Fruit fly (Drosophila melanogaster): ENCODE results near the gene TyrRII.

DNA sequence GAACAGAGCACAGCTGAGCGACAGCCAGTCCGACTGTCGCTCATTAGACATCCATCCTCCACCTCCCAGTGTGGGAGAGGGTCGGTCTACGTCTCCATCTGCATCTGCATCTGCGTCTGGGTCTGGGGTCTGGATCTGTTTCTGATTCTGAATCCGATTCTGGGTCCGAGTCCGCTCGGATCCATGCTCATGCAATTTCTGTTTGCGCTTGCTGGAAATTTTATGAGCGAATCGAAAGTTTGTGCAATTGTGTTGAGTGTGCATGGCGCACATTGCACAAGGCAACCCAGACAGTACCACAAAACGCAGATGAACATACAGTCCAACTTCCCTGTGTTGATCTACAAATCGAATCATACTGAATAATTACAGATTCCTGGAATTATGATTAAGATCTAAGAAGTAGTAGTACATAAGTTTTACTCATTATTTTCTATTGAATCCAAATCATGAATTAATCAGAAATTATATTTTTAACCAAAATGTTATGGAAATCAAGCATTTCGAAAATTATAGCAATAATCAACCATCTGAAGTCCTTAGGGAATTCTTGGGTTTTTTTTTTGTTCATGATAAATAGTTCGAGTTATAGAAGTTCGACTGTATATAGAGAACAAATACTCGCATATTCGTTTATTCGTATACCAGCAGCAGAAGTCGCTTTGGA lies 33.3 kb upstream of the TyrRII start:
- TF ChIP-seq CTCF (optimal IDR thresholded peaks at IDR 0.05) (no peak), CG8478 (optimal IDR thresholded peaks at IDR 0.05) (no peak)
